Worm (Caenorhabditis elegans) whole organism, L1 larva: Measurements from ENCODE around the gene T02H6.5.

ENCODE experiments used
- C34B4.2 ChIP-seq: sonication (generic microtip); optimal IDR thresholded peaks from 2 replicates; lab custom pipeline; 2017; ENCODE audit warnings: mild to moderate bottlenecking, missing genetic modification characterization, missing compliant biosample characterization
- aha-1 ChIP-seq: fragments of 150-350 bp; optimal IDR thresholded peaks from 2 replicates; lab custom pipeline; 2014; ENCODE audit warnings: missing biosample characterization, missing genetic modification characterization
- aly-2 ChIP-seq: fragments of 150-350 bp; optimal IDR thresholded peaks from 2 replicates; lab custom pipeline; 2014; ENCODE audit warnings: missing biosample characterization, missing genetic modification characterization
- ama-1 ChIP-seq: fragments of 150-350 bp; optimal IDR thresholded peaks from 2 replicates; lab custom pipeline; 2014
- blmp-1 ChIP-seq: fragments of 150-350 bp; optimal IDR thresholded peaks from 2 replicates; lab custom pipeline; 2014; ENCODE audit warnings: missing biosample characterization, missing genetic modification characterization
- dpl-1 ChIP-seq, 3 experiments: fragments of 150-350 bp in 2 of 3; sonication (generic microtip) in 1 of 3; optimal IDR thresholded peaks; 2 replicates each; lab custom pipeline; 2014 to 2017; ENCODE audit warnings: missing biosample characterization in 3 of 3, missing genetic modification characterization in 3 of 3, missing genetic modification reagents in 3 of 3
- efl-1 ChIP-seq, 4 experiments: fragments of 150-350 bp; optimal IDR thresholded peaks in 3 of 4; peaks in 1 of 4; 1 replicate in 1 of 4; 2 replicates in 3 of 4; lab custom pipeline; 2014; ENCODE audit warnings: missing biosample characterization in 2 of 4, missing genetic modification characterization in 2 of 4, missing genetic modification reagents in 2 of 4
- efl-3 ChIP-seq: fragments of 200-800 bp; sonication (Bioruptor generic); optimal IDR thresholded peaks from 2 replicates; lab custom pipeline; 2018; ENCODE audit warnings: mild to moderate bottlenecking, missing genetic modification characterization, missing compliant biosample characterization
- egl-13 ChIP-seq: sonication (generic microtip); optimal IDR thresholded peaks from 2 replicates; lab custom pipeline; 2016; ENCODE audit warnings: missing genotype, missing genetic modification reagents, missing genetic modification characterization, missing compliant biosample characterization
- egl-27 ChIP-seq, 2 experiments: fragments of 150-350 bp in 1 of 2; sonication (generic microtip); optimal IDR thresholded peaks; 3 replicates each; lab custom pipeline; 2017 to 2018; ENCODE audit warnings: missing biosample characterization in 2 of 2, missing genetic modification characterization in 2 of 2, missing genetic modification reagents in 2 of 2
- elt-3 ChIP-seq, 6 experiments: fragments of 150-350 bp in 1 of 6; sonication (generic microtip); optimal IDR thresholded peaks; 2 replicates each; lab custom pipeline; 2017 to 2018; ENCODE audit warnings: missing biosample characterization in 6 of 6, missing genetic modification characterization in 6 of 6, inconsistent platforms in 1 of 6
- fkh-10 ChIP-seq: sonication (generic microtip); optimal IDR thresholded peaks from 2 replicates; lab custom pipeline; 2017; ENCODE audit warnings: missing biosample characterization, missing genetic modification reagents, missing genetic modification characterization
- grh-1 ChIP-seq: fragments of 200-800 bp; sonication (Bioruptor generic); IDR thresholded peaks from 2 replicates; pipeline ENCODE4 v1.3.6; 2022; ENCODE audit warnings: missing genetic modification reagents, missing genetic modification characterization, missing compliant biosample characterization
- hlh-17 ChIP-seq: fragments of 200-800 bp; sonication (Bioruptor generic); optimal IDR thresholded peaks from 2 replicates; lab custom pipeline; 2018; ENCODE audit warnings: missing genetic modification characterization, mild to moderate bottlenecking, missing compliant biosample characterization, moderate library complexity, borderline replicate concordance
- hlh-4 ChIP-seq: sonication (generic microtip); optimal IDR thresholded peaks from 2 replicates; lab custom pipeline; 2016; ENCODE audit warnings: mild to moderate bottlenecking, missing genetic modification characterization, missing compliant biosample characterization
- isw-1 ChIP-seq: fragments of 200-800 bp; sonication (Bioruptor generic); IDR thresholded peaks from 2 replicates; pipeline ENCODE4 v1.3.6; 2022; ENCODE audit warnings: missing genetic modification characterization, missing compliant biosample characterization
- lin-13 ChIP-seq: fragments of 150-350 bp; optimal IDR thresholded peaks from 2 replicates; lab custom pipeline; 2014; ENCODE audit warnings: missing biosample characterization, missing genetic modification reagents, missing genetic modification characterization
- lin-14 ChIP-seq: fragments of 200-800 bp; sonication (Bioruptor generic); optimal IDR thresholded peaks from 2 replicates; lab custom pipeline; 2018; ENCODE audit warnings: mild to moderate bottlenecking, missing genetic modification characterization, moderate library complexity, missing compliant biosample characterization
- lin-15B ChIP-seq: fragments of 150-350 bp; sonication (generic microtip); optimal IDR thresholded peaks from 3 replicates; lab custom pipeline; 2014; ENCODE audit warnings: missing biosample characterization, missing genetic modification characterization
- lin-35 ChIP-seq, 2 experiments: fragments of 150-350 bp; optimal IDR thresholded peaks; 2 replicates each; lab custom pipeline; 2014; ENCODE audit warnings: missing biosample characterization in 2 of 2, missing genetic modification characterization in 2 of 2, missing genetic modification reagents in 2 of 2
- lin-39 ChIP-seq: fragments of 150-350 bp; optimal IDR thresholded peaks from 2 replicates; lab custom pipeline; 2014; ENCODE audit warnings: missing biosample characterization, missing genetic modification reagents, missing genetic modification characterization
- lsy-2 ChIP-seq, 2 experiments: fragments of 150-350 bp; optimal IDR thresholded peaks; 2 replicates each; lab custom pipeline; 2014; ENCODE audit warnings: missing biosample characterization in 2 of 2, missing genetic modification characterization in 2 of 2
- mab-9 ChIP-seq: fragments of 200-800 bp; sonication (Bioruptor generic); IDR thresholded peaks from 2 replicates; pipeline ENCODE4 v1.3.6; 2022; ENCODE audit warnings: missing genetic modification reagents, missing genetic modification characterization, missing compliant biosample characterization
- mef-2 ChIP-seq: fragments of 150-350 bp; optimal IDR thresholded peaks from 2 replicates; lab custom pipeline; 2014; ENCODE audit warnings: missing biosample characterization, missing genetic modification characterization
- mep-1 ChIP-seq: fragments of 150-350 bp; optimal IDR thresholded peaks from 2 replicates; lab custom pipeline; 2014; ENCODE audit warnings: missing biosample characterization, missing genetic modification characterization
- nhr-11 ChIP-seq: fragments of 150-350 bp; optimal IDR thresholded peaks from 2 replicates; lab custom pipeline; 2014; ENCODE audit warnings: missing biosample characterization, missing genetic modification characterization
- nhr-12 ChIP-seq: sonication (generic microtip); optimal IDR thresholded peaks from 2 replicates; lab custom pipeline; 2017; ENCODE audit warnings: missing biosample characterization, missing genetic modification characterization
- nhr-237 ChIP-seq: fragments of 150-350 bp; optimal IDR thresholded peaks from 2 replicates; lab custom pipeline; 2014; ENCODE audit warnings: missing biosample characterization, missing genetic modification characterization
- nhr-47 ChIP-seq: sonication (generic microtip); optimal IDR thresholded peaks from 2 replicates; lab custom pipeline; 2016; ENCODE audit warnings: mild to moderate bottlenecking, missing genetic modification characterization, moderate library complexity, missing compliant biosample characterization
- nhr-76 ChIP-seq: sonication (generic microtip); optimal IDR thresholded peaks from 2 replicates; lab custom pipeline; 2017; ENCODE audit warnings: missing biosample characterization, missing genetic modification characterization
- nhr-85 ChIP-seq: sonication (generic microtip); peaks from one replicate; lab custom pipeline; 2016; ENCODE audit warnings: missing genetic modification characterization, inconsistent platforms, missing compliant biosample characterization
- nhr-90 ChIP-seq: sonication (generic microtip); optimal IDR thresholded peaks from 2 replicates; lab custom pipeline; 2016; ENCODE audit warnings: mild to moderate bottlenecking, missing genetic modification characterization, missing compliant biosample characterization; ENCODE audit not compliant: poor library complexity
- pag-3 ChIP-seq: sonication (generic microtip); optimal IDR thresholded peaks from 2 replicates; lab custom pipeline; 2017; ENCODE audit warnings: missing genetic modification characterization, mild to moderate bottlenecking, missing compliant biosample characterization, antibody characterized with exemption, borderline replicate concordance; ENCODE audit not compliant: insufficient read depth
- pqm-1 ChIP-seq: sonication (generic microtip); optimal IDR thresholded peaks from 3 replicates; lab custom pipeline; 2017; ENCODE audit warnings: missing biosample characterization, missing genetic modification characterization
- snpc-4 ChIP-seq: fragments of 150-350 bp; optimal IDR thresholded peaks from 2 replicates; lab custom pipeline; 2014; ENCODE audit warnings: missing biosample characterization, missing genetic modification characterization
- sox-4 ChIP-seq: sonication (generic microtip); optimal IDR thresholded peaks from 2 replicates; lab custom pipeline; 2016; ENCODE audit warnings: missing genetic modification characterization, missing compliant biosample characterization
- swsn-7 ChIP-seq: sonication (generic microtip); optimal IDR thresholded peaks from 2 replicates; lab custom pipeline; 2016; ENCODE audit warnings: missing genetic modification characterization, missing compliant biosample characterization
- tbx-2 ChIP-seq: sonication (generic microtip); optimal IDR thresholded peaks from 2 replicates; lab custom pipeline; 2016; ENCODE audit warnings: missing genetic modification characterization, missing compliant biosample characterization
- unc-130 ChIP-seq: fragments of 150-350 bp; optimal IDR thresholded peaks from 2 replicates; lab custom pipeline; 2017; ENCODE audit warnings: missing biosample characterization, missing genetic modification characterization, inconsistent platforms
- unc-62 ChIP-seq: fragments of 150-350 bp; optimal IDR thresholded peaks from 2 replicates; lab custom pipeline; 2014; ENCODE audit warnings: missing biosample characterization, missing genetic modification reagents, missing genetic modification characterization
- unc-98 ChIP-seq: fragments of 200-800 bp; sonication (Bioruptor generic); IDR thresholded peaks from 2 replicates; pipeline ENCODE4 v1.3.6; 2022; ENCODE audit warnings: missing genetic modification characterization, missing compliant biosample characterization
- xbp-1 ChIP-seq: sonication (generic microtip); optimal IDR thresholded peaks from 2 replicates; lab custom pipeline; 2016; ENCODE audit warnings: missing genetic modification characterization, missing compliant biosample characterization
- ztf-11 ChIP-seq, 2 experiments: sonication (generic microtip); optimal IDR thresholded peaks; 2 replicates each; lab custom pipeline; 2016 to 2017; ENCODE audit warnings: missing genetic modification characterization in 2 of 2, missing biosample characterization in 1 of 2, missing compliant biosample characterization in 1 of 2

Gene T02H6.5

ce11 chrII:684811-685210 lies at the start of gene T02H6.5:
TSS of gene T02H6.5 (plus strand) at chrII:685111.
- TF ChIP-seq pqm-1 (tag; lab: Kevin White, UChicago) = no peak
- no peak for TF ChIP-seq hlh-17 (GFP tag; lab: Kevin White, UChicago)
- no peak for TF ChIP-seq aha-1 (tag; lab: Kevin White, UChicago)
- TF ChIP-seq mef-2 = no peak
- no peak for TF ChIP-seq tbx-2 (tag; lab: Kevin White, UChicago)
- no peak for TF ChIP-seq efl-1 (optimal IDR thresholded peaks at IDR 0.05; lab: Kevin White, UChicago)
- no peak for TF ChIP-seq efl-1 (GFP tag; optimal IDR thresholded peaks at IDR 0.05 in 1 of 2; lab: Kevin White, UChicago)
- no peak for TF ChIP-seq nhr-90 (tag; lab: Kevin White, UChicago)
- TF ChIP-seq egl-13 = no peak
- TF ChIP-seq efl-3 = no peak
- TF ChIP-seq lin-39 = no peak
- no peak for TF ChIP-seq unc-130 (tag; lab: Kevin White, UChicago)
- no peak for TF ChIP-seq nhr-76 (tag; lab: Kevin White, UChicago)
- TF ChIP-seq pag-3 (tag; lab: Kevin White, UChicago) = no peak
- TF ChIP-seq nhr-85 = no peak
- TF ChIP-seq nhr-12 (tag; lab: Kevin White, UChicago) = no peak
- TF ChIP-seq unc-62 = no peak
- TF ChIP-seq fkh-10 (GFP tag; lab: Kevin White, UChicago) = no peak
- TF ChIP-seq ztf-11 (tag; optimal IDR thresholded peaks at IDR 0.05; lab: Kevin White, UChicago) = no peak
- TF ChIP-seq sox-4 (tag; lab: Kevin White, UChicago) = no peak
- TF ChIP-seq ama-1 (lab: Kevin White, UChicago) = no peak

ce11 chrII:639467-639866 lies 45.4 kb upstream of the T02H6.5 start, which contains the start of gene K07E8.6:
TSS of gene K07E8.6 (minus strand) at chrII:639567.
- no peak for TF ChIP-seq nhr-11 (tag; lab: Kevin White, UChicago)

- TF ChIP-seq mab-9 (no peak), lin-15B (tag; lab: Kevin White, UChicago) (no peak), mep-1 (no peak), nhr-12 (tag; lab: Kevin White, UChicago) (no peak), C34B4.2 (tag; lab: Kevin White, UChicago) (no peak), xbp-1 (no peak), blmp-1 (no peak)
Measured at ce11 chrII:643733-644132, 41.2 kb upstream of the T02H6.5 start.

ce11 chrII:650321-651005 lies 34.4 kb upstream of the T02H6.5 start, which contains the start of the genes K07E8.7 and frpr-14:
TSS of gene K07E8.7 (minus strand) at chrII:650367.
TSS of gene frpr-14 (plus strand) at chrII:650955.
- TF ChIP-seq aly-2 = no peak
- peak; percentile 30 to 35 for TF ChIP-seq efl-1 (optimal IDR thresholded peaks at IDR 0.05; lab: Kevin White, UChicago)
- peak; percentile 50 to 90 for TF ChIP-seq efl-1 (GFP tag; optimal IDR thresholded peaks at IDR 0.05 in 1 of 2; lab: Kevin White, UChicago)
- TF ChIP-seq aha-1 (tag; lab: Kevin White, UChicago) = no peak
- TF ChIP-seq unc-130 (tag; lab: Kevin White, UChicago) = no peak
- TF ChIP-seq lin-14 (GFP tag; lab: Kevin White, UChicago) = peak; percentile 38
- TF ChIP-seq snpc-4 (tag; lab: Kevin White, UChicago) = no peak
- TF ChIP-seq xbp-1 = peak; percentile 28
- no peak for TF ChIP-seq ama-1 (lab: Kevin White, UChicago)
- peak; percentile 71 for TF ChIP-seq nhr-85
- peak; percentile 4 for TF ChIP-seq tbx-2 (tag; lab: Kevin White, UChicago)
- no peak for TF ChIP-seq nhr-11 (tag; lab: Kevin White, UChicago)
- TF ChIP-seq dpl-1 (GFP tag; optimal IDR thresholded peaks at IDR 0.05; lab: Kevin White, UChicago) = peak in 2 of 3 experiments; percentile 37 to 47
- TF ChIP-seq lin-39 = no peak
- TF ChIP-seq unc-98 (GFP tag; lab: Robert Waterston, UW) = no peak
- peak; percentile 35 to 64 for TF ChIP-seq lsy-2 (tag; optimal IDR thresholded peaks at IDR 0.05; lab: Kevin White, UChicago)
- no peak for TF ChIP-seq efl-3
- no peak for TF ChIP-seq lin-15B (tag; lab: Kevin White, UChicago)
- peak; percentile 28; the same call in 1 of the 2 replicates for TF ChIP-seq grh-1 (GFP tag; lab: Robert Waterston, UW)
- TF ChIP-seq blmp-1 = no peak
- TF ChIP-seq mep-1 = peak; percentile 26
- peak; percentile 96 for TF ChIP-seq isw-1
- peak; percentile 52 to 64 for TF ChIP-seq lin-35 (GFP tag; optimal IDR thresholded peaks at IDR 0.05; lab: Kevin White, UChicago)
- TF ChIP-seq elt-3 (tag; optimal IDR thresholded peaks at IDR 0.05; lab: Kevin White, UChicago) = peak in 1 of 6 experiments; percentile 5
- no peak for TF ChIP-seq hlh-4
- TF ChIP-seq nhr-237 (tag; lab: Kevin White, UChicago) = no peak
- TF ChIP-seq unc-62 = no peak
- TF ChIP-seq egl-27 (tag; optimal IDR thresholded peaks at IDR 0.05; lab: Kevin White, UChicago) = no peak
- no peak for TF ChIP-seq lin-13 (GFP tag; lab: Kevin White, UChicago)
- no peak for TF ChIP-seq hlh-17 (GFP tag; lab: Kevin White, UChicago)
- TF ChIP-seq swsn-7 (tag; lab: Kevin White, UChicago) = peak; percentile 29
- peak; percentile 56 for TF ChIP-seq nhr-47 (tag; lab: Kevin White, UChicago)
- TF ChIP-seq fkh-10 (GFP tag; lab: Kevin White, UChicago) = peak; percentile 47
